Worm (Caenorhabditis elegans) whole organism, L1 larva: ENCODE data around the gene F07B10.4.

ENCODE experiments used
- egl-27 ChIP-seq, 2 experiments: fragments of 150-350 bp in 1 of 2; sonication (generic microtip); optimal IDR thresholded peaks; 3 replicates each; lab custom pipeline; 2017 to 2018; ENCODE audit warnings: missing biosample characterization in 2 of 2, missing genetic modification characterization in 2 of 2, missing genetic modification reagents in 2 of 2
- lsy-2 ChIP-seq, 2 experiments: fragments of 150-350 bp; optimal IDR thresholded peaks; 2 replicates each; lab custom pipeline; 2014; ENCODE audit warnings: missing biosample characterization in 2 of 2, missing genetic modification characterization in 2 of 2
- skn-1 ChIP-seq: fragments of 150-350 bp; optimal IDR thresholded peaks from 2 replicates; lab custom pipeline; 2014; ENCODE audit warnings: missing biosample characterization, missing genetic modification characterization
- tlp-1 ChIP-seq: fragments of 150-350 bp; optimal IDR thresholded peaks from 2 replicates; lab custom pipeline; 2014; ENCODE audit warnings: missing biosample characterization, missing genetic modification characterization
- zip-4 ChIP-seq: fragments of 200-800 bp; sonication (Bioruptor generic); optimal IDR thresholded peaks from 2 replicates; lab custom pipeline; 2018; ENCODE audit warnings: mild to moderate bottlenecking, missing genetic modification characterization, moderate library complexity, missing compliant biosample characterization

- TF ChIP-seq egl-27 (tag; optimal IDR thresholded peaks at IDR 0.05; lab: Kevin White, UChicago) = no peak
- no peak for TF ChIP-seq tlp-1 (tag; lab: Kevin White, UChicago)
- no peak for TF ChIP-seq zip-4 (GFP tag; lab: Kevin White, UChicago)
- no peak for TF ChIP-seq lsy-2 (tag; optimal IDR thresholded peaks at IDR 0.05; lab: Kevin White, UChicago)
- no peak for TF ChIP-seq skn-1 (tag; lab: Kevin White, UChicago)
Observed at ce11 chrV:11216137-11216536, 46.8 kb downstream of the F07B10.4 start.
